Worm (Caenorhabditis elegans) whole organism, early embryonic: ENCODE data around the gene F10G7.9.

ENCODE experiments used
- B0310.2 ChIP-seq: sonication (generic microtip); optimal IDR thresholded peaks from 2 replicates; lab custom pipeline; 2016; ENCODE audit warnings: mild to moderate bottlenecking, missing genetic modification characterization, missing compliant biosample characterization
- F13C5.2 ChIP-seq: sonication (generic microtip); optimal IDR thresholded peaks from 2 replicates; lab custom pipeline; 2017; ENCODE audit warnings: mild to moderate bottlenecking, missing genetic modification characterization, inconsistent platforms, missing compliant biosample characterization
- aly-1 ChIP-seq: sonication (generic microtip); optimal IDR thresholded peaks from 2 replicates; lab custom pipeline; 2016; ENCODE audit warnings: missing genetic modification characterization, missing compliant biosample characterization
- ama-1 ChIP-seq: fragments of 150-350 bp; optimal IDR thresholded peaks from 2 replicates; lab custom pipeline; 2014
- ceh-13 ChIP-seq: fragments of 200-800 bp; sonication (Bioruptor generic); optimal IDR thresholded peaks from 2 replicates; lab custom pipeline; 2018; ENCODE audit warnings: mild to moderate bottlenecking, missing genetic modification characterization, missing compliant biosample characterization
- ceh-36 ChIP-seq: sonication (generic microtip); optimal IDR thresholded peaks from 2 replicates; lab custom pipeline; 2016; ENCODE audit warnings: missing genetic modification characterization, inconsistent platforms, missing compliant biosample characterization
- ets-7 ChIP-seq: sonication (generic microtip); optimal IDR thresholded peaks from 2 replicates; lab custom pipeline; 2016; ENCODE audit warnings: missing genotype, missing genetic modification characterization, missing compliant biosample characterization
- flt-1 ChIP-seq: fragments of 200-800 bp; sonication (Bioruptor generic); IDR thresholded peaks from 2 replicates; pipeline ENCODE4 v1.3.6; 2022; ENCODE audit warnings: missing genetic modification characterization, missing compliant biosample characterization
- hmbx-1 ChIP-seq: sonication (generic microtip); optimal IDR thresholded peaks from 2 replicates; lab custom pipeline; 2016; ENCODE audit warnings: mild to moderate bottlenecking, missing genetic modification characterization, missing compliant biosample characterization
- hmg-4 ChIP-seq: fragments of 200-800 bp; sonication (Bioruptor generic); optimal IDR thresholded peaks from 2 replicates; lab custom pipeline; 2018; ENCODE audit warnings: mild to moderate bottlenecking, missing genetic modification characterization, missing compliant biosample characterization
- hnd-1 ChIP-seq: sonication (generic microtip); optimal IDR thresholded peaks from 2 replicates; lab custom pipeline; 2016; ENCODE audit warnings: missing genetic modification characterization, missing compliant biosample characterization
- pes-1 ChIP-seq: fragments of 200-800 bp; sonication (Bioruptor generic); IDR thresholded peaks from 2 replicates; pipeline ENCODE4 v1.3.6; 2022; ENCODE audit warnings: missing genetic modification reagents, missing genetic modification characterization, missing compliant biosample characterization
- scrt-1 ChIP-seq: fragments of 200-800 bp; sonication (Bioruptor generic); IDR thresholded peaks from 2 replicates; pipeline ENCODE4 v1.3.6; 2022; ENCODE audit warnings: missing genetic modification characterization, missing compliant biosample characterization
- sea-1 ChIP-seq: fragments of 200-800 bp; sonication (Bioruptor generic); conservative IDR thresholded peaks from 2 replicates; pipeline ENCODE4 v1.3.6; 2022; ENCODE audit warnings: missing genetic modification characterization, missing compliant biosample characterization
- tbx-11 ChIP-seq: fragments of 200-800 bp; sonication (Bioruptor generic); IDR thresholded peaks from 2 replicates; pipeline ENCODE4 v1.3.6; 2022; ENCODE audit warnings: missing genetic modification characterization, missing compliant biosample characterization
- tbx-37 ChIP-seq: fragments of 200-800 bp; sonication (Bioruptor generic); conservative IDR thresholded peaks from 2 replicates; pipeline ENCODE4 v1.3.6; 2022; ENCODE audit warnings: missing genetic modification reagents, missing genetic modification characterization, missing compliant biosample characterization
- tra-4 ChIP-seq: sonication (generic microtip); optimal IDR thresholded peaks from 2 replicates; lab custom pipeline; 2017; ENCODE audit warnings: missing genetic modification characterization, missing compliant biosample characterization

F10G7.9 gene

DNA sequence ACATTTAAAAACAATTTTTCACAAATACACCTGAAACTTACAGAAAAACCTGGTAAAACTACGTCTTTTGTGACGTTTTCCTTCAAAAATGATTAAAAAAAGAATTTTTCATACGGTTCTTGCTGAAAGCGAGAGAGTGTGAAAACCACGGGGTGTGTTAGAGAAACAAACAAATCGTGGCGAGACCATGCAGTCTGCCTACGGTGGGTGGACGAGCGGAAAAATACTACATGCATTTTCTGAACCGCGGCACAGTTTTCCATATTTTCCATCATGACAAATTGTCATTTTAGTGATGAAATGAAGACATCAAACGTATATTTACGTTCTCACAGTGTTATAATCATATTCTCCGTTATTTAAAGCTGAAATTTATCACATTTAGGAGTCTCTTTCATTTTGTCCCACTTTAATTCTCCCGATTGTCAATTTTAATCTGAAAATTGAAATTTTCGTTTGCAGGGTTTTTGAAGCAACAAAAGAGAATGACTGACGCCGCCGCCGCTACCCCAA lies at the start of gene F10G7.9, which contains the start of gene tsn-1:
TSS of gene F10G7.9 (minus strand) at position 127 of the 513 bp plus-strand sequence.
TSS of gene tsn-1 (plus strand) at position 463 of the 513 bp plus-strand sequence.
- peak; percentile 12 for TF ChIP-seq F13C5.2 (tag; lab: Kevin White, UChicago)
- no peak for TF ChIP-seq B0310.2

DNA sequence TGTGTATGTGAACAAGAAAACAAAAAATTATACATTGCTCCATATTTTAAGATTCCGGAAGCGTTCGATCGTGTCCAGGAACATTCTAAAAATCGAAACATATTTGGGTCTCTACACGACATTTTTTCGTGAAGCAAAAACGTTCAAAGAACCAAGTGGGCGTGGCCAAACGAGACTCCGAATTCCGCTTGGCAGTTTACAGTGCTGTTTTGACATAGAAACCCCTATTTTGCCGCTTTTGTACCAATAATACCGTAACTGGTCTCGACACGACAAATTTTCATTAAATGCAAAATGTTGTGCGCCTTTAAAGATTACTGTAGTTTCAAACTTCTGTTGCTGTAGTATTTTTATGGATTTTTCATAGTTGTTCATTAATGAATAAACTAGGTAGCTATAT lies 49.4 kb upstream of the F10G7.9 start:
- no peak for TF ChIP-seq pes-1 (GFP tag; lab: Robert Waterston, UW)
- no peak for TF ChIP-seq ceh-36 (tag; lab: Kevin White, UChicago)
- TF ChIP-seq B0310.2, result no peak
- TF ChIP-seq tra-4 (tag; lab: Kevin White, UChicago), result no peak
- no peak for TF ChIP-seq hnd-1
- TF ChIP-seq ets-7 (tag; lab: Kevin White, UChicago), result no peak
- no peak for TF ChIP-seq F13C5.2 (tag; lab: Kevin White, UChicago)
- no peak for TF ChIP-seq scrt-1 (GFP tag; lab: Robert Waterston, UW)
- TF ChIP-seq aly-1 (tag; lab: Kevin White, UChicago), result no peak
- TF ChIP-seq sea-1 (GFP tag; lab: Robert Waterston, UW), result no peak
- TF ChIP-seq tbx-11 (GFP tag; lab: Robert Waterston, UW), result no peak
- TF ChIP-seq hmg-4 (GFP tag; lab: Kevin White, UChicago), result no peak
- TF ChIP-seq flt-1 (GFP tag; lab: Robert Waterston, UW), result no peak
- no peak for TF ChIP-seq hmbx-1 (tag; lab: Kevin White, UChicago)
- no peak for TF ChIP-seq ama-1 (lab: Kevin White, UChicago)
- no peak for TF ChIP-seq ceh-13
- no peak for TF ChIP-seq tbx-37 (GFP tag; lab: Robert Waterston, UW)

DNA sequence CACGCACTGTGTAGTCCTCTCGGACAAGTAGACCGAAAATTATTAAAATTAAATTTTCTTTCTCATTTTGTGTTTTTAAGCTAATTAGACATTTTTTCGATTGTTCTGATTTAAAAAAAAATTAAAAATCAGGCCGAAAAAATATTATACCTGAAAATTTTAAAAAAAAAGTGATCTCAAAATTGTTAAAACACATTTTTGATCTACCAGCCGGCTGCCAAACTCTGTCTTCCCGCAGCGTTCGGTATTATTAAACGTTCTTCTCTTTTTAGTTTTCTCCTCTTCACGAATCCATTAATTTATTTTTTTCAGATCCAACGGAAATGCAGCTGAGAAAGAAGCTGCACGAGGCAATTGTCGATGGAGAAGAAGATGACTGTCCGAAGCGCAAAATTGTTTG lies 46.8 kb upstream of the F10G7.9 start, which contains the start of gene C27D9.1:
TSS of gene C27D9.1 (plus strand) at position 281 of the 400 bp plus-strand sequence.
- no peak for TF ChIP-seq F13C5.2 (tag; lab: Kevin White, UChicago)
- no peak for TF ChIP-seq tbx-37 (GFP tag; lab: Robert Waterston, UW)
- no peak for TF ChIP-seq pes-1 (GFP tag; lab: Robert Waterston, UW)
- no peak for TF ChIP-seq hnd-1
- TF ChIP-seq sea-1 (GFP tag; lab: Robert Waterston, UW), result no peak
- TF ChIP-seq ama-1 (lab: Kevin White, UChicago), result no peak
- no peak for TF ChIP-seq tbx-11 (GFP tag; lab: Robert Waterston, UW)
- TF ChIP-seq B0310.2, result no peak
- TF ChIP-seq ets-7 (tag; lab: Kevin White, UChicago), result no peak
- TF ChIP-seq tra-4 (tag; lab: Kevin White, UChicago), result no peak
- TF ChIP-seq flt-1 (GFP tag; lab: Robert Waterston, UW), result no peak
- TF ChIP-seq aly-1 (tag; lab: Kevin White, UChicago), result no peak
- no peak for TF ChIP-seq hmbx-1 (tag; lab: Kevin White, UChicago)
- TF ChIP-seq ceh-36 (tag; lab: Kevin White, UChicago), result no peak
- TF ChIP-seq ceh-13, result no peak
- no peak for TF ChIP-seq scrt-1 (GFP tag; lab: Robert Waterston, UW)

DNA sequence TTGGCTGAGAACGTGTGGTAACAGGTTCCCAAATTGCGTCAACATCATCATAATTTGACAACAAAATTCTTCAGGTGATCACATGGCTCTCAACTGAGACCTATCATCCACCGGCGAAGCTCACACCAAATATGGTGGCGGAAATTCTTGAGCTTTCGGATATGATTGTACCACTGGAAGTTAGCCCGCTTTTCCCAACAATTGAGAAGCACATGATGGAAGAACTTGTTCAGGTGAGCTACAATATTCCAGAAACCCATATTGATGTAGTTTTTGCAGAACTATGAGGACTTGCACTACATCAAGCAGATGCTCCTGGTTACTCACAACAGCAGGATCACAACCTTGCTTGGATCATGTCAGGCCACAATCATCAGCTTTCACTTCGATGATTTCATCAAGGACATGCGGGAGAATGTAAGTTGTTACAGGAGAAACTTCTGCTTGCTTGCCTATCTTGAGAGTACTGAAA lies 46.0 kb upstream of the F10G7.9 start, which contains the start of gene F41C3.1:
TSS of gene F41C3.1 (plus strand) at position 51 of the 472 bp plus-strand sequence.
- no peak for TF ChIP-seq tbx-37 (GFP tag; lab: Robert Waterston, UW)
- no peak for TF ChIP-seq tra-4 (tag; lab: Kevin White, UChicago)
- TF ChIP-seq flt-1 (GFP tag; lab: Robert Waterston, UW), result no peak
- TF ChIP-seq hnd-1, result no peak
- no peak for TF ChIP-seq F13C5.2 (tag; lab: Kevin White, UChicago)
- no peak for TF ChIP-seq ama-1 (lab: Kevin White, UChicago)
- no peak for TF ChIP-seq ceh-36 (tag; lab: Kevin White, UChicago)
- TF ChIP-seq tbx-11 (GFP tag; lab: Robert Waterston, UW), result no peak
- TF ChIP-seq scrt-1 (GFP tag; lab: Robert Waterston, UW), result no peak
- no peak for TF ChIP-seq hmg-4 (GFP tag; lab: Kevin White, UChicago)
- no peak for TF ChIP-seq B0310.2

DNA sequence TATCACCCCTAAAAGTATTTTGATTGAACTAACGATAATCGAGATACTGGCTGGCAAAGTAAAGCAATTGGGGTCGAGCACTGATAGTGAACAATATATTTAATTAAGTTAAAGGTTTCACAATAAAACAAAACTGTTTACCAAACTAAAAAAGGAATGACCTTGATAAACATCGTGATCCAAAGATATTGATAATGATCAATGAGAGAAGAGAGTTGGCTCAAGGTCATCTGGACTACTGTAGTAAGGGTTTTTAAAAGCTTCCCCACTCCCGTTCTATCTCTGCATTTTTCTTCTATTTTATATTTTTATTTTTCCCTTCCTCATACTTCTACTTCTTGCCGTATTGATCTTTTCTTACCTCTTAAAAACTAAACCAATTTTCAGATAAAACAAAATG lies 43.3 kb upstream of the F10G7.9 start, which contains the start of gene F41C3.2:
TSS of gene F41C3.2 (plus strand) at position 388 of the 400 bp plus-strand sequence.
- TF ChIP-seq hnd-1, result no peak
- no peak for TF ChIP-seq F13C5.2 (tag; lab: Kevin White, UChicago)
- no peak for TF ChIP-seq flt-1 (GFP tag; lab: Robert Waterston, UW)
- TF ChIP-seq hmg-4 (GFP tag; lab: Kevin White, UChicago), result no peak
- no peak for TF ChIP-seq sea-1 (GFP tag; lab: Robert Waterston, UW)
- TF ChIP-seq ets-7 (tag; lab: Kevin White, UChicago), result no peak
- TF ChIP-seq tbx-11 (GFP tag; lab: Robert Waterston, UW), result no peak

DNA sequence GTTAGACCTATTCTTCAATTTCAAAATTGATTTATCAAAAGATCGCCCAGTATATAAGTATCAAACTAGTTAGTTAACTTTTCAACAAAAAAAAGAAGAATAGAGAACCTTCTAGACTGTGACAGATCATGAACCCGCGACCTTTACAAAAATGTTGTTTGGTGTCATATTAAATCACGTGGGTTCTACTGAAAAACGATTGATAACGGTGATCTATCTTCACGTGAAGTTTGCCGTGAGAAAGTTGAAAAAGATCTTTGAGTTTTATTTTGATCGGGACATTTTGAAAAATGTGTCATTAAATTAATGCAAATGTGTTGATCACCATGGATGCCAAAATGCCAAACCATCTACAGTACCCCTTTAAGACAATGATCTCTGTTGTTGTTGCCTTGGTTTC lies 42.1 kb upstream of the F10G7.9 start:
- no peak for TF ChIP-seq pes-1 (GFP tag; lab: Robert Waterston, UW)
- no peak for TF ChIP-seq sea-1 (GFP tag; lab: Robert Waterston, UW)

DNA sequence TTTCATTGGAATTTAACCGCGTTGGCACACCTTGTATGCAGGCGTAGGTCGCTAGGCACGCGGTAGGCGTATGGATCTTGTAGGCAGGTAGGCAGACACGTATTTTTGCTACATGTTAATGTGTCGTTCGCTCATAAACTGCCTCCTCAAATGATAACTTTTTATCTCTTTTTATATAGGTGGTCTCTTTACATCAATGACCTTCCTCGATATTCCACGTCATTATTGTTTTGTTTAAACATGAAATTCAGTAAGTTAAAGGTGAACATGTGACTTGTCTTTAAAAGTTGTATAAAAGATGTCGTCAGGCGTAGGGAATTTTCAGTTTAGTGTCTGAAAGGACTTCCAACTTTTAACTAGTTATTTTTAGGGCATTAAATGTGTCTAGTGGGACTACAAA lies 41.4 kb upstream of the F10G7.9 start:
- no peak for TF ChIP-seq tbx-11 (GFP tag; lab: Robert Waterston, UW)
- TF ChIP-seq tra-4 (tag; lab: Kevin White, UChicago), result no peak
- no peak for TF ChIP-seq hnd-1
- no peak for TF ChIP-seq sea-1 (GFP tag; lab: Robert Waterston, UW)
- no peak for TF ChIP-seq hmbx-1 (tag; lab: Kevin White, UChicago)
- no peak for TF ChIP-seq F13C5.2 (tag; lab: Kevin White, UChicago)

DNA sequence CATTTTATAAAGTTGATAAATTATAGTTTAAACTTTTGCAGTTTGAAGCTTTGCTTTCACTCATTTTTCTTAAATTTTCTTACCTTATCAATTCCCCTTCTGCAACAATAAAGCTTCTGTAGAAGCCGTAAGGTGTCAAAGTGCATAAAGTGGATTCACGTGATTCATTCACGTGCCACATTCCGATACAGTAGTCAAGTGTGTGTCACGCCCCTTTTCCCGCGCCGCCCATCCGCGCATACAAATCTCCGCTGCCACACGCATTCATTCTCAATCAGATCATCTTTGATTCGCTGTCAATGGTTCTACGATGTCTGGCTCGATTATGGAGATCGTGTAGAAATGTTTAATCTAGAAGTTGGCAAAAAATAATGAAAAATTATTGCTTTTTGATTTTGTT lies 40.8 kb upstream of the F10G7.9 start:
- TF ChIP-seq B0310.2 (no peak), ceh-13 (no peak), tra-4 (tag; lab: Kevin White, UChicago) (no peak), hmg-4 (GFP tag; lab: Kevin White, UChicago) (no peak), ets-7 (tag; lab: Kevin White, UChicago) (no peak), scrt-1 (GFP tag; lab: Robert Waterston, UW) (no peak), aly-1 (tag; lab: Kevin White, UChicago) (no peak), F13C5.2 (tag; lab: Kevin White, UChicago) (no peak), hmbx-1 (tag; lab: Kevin White, UChicago) (no peak), flt-1 (GFP tag; lab: Robert Waterston, UW) (no peak), tbx-37 (GFP tag; lab: Robert Waterston, UW) (no peak), ama-1 (lab: Kevin White, UChicago) (no peak), tbx-11 (GFP tag; lab: Robert Waterston, UW) (no peak), hnd-1 (no peak)
